Fruit fly (Drosophila melanogaster): ENCODE results near the gene lectin-29Ca.

lectin-29Ca gene

dm6 chr2L:8419382-8419940, 25.4 kb upstream of the lectin-29Ca start:
- no peak for TF ChIP-seq CTCF (optimal IDR thresholded peaks at IDR 0.05)
- no peak for TF ChIP-seq CG8478 (optimal IDR thresholded peaks at IDR 0.05)

dm6 chr2L:8418113-8418885, 24.2 kb upstream of the lectin-29Ca start:
- TF ChIP-seq CTCF (optimal IDR thresholded peaks at IDR 0.05) (no peak), CG8478 (optimal IDR thresholded peaks at IDR 0.05) (peak; percentile 23)

- TF ChIP-seq CG8478 (optimal IDR thresholded peaks at IDR 0.05): no peak
- no peak for TF ChIP-seq CTCF (optimal IDR thresholded peaks at IDR 0.05)
Measured at dm6 chr2L:8417562-8417961, 23.5 kb upstream of the lectin-29Ca start.

dm6 chr2L:8416350-8417046, 22.4 kb upstream of the lectin-29Ca start:
- no peak for TF ChIP-seq CTCF (optimal IDR thresholded peaks at IDR 0.05)
- no peak for TF ChIP-seq CG8478 (optimal IDR thresholded peaks at IDR 0.05)

dm6 chr2L:8414887-8415883, 21.1 kb upstream of the lectin-29Ca start, which contains the start of the genes CG13398 and Akap200:
Gene CG13398, minus strand, starts transcription at chr2L:8415256.
Gene Akap200, plus strand, starts transcription at chr2L:8415690.
- TF ChIP-seq CG8478 (optimal IDR thresholded peaks at IDR 0.05): no peak
- TF ChIP-seq CTCF (optimal IDR thresholded peaks at IDR 0.05): no peak

- TF ChIP-seq CG8478 (optimal IDR thresholded peaks at IDR 0.05) (no peak), CTCF (optimal IDR thresholded peaks at IDR 0.05) (no peak)
Measured at dm6 chr2L:8411530-8411929, 17.4 kb upstream of the lectin-29Ca start, which contains the start of gene Naglu. Gene Naglu, minus strand, starts transcription at chr2L:8411868.

- TF ChIP-seq CTCF (optimal IDR thresholded peaks at IDR 0.05): peak; percentile 8 to 46
- no peak for TF ChIP-seq CG8478 (optimal IDR thresholded peaks at IDR 0.05)
Measured at dm6 chr2L:8403286-8404270, 9.5 kb upstream of the lectin-29Ca start, which contains the start of gene emb. Gene emb, plus strand, starts transcription at chr2L:8403573.

- TF ChIP-seq CTCF (optimal IDR thresholded peaks at IDR 0.05) (no peak), CG8478 (optimal IDR thresholded peaks at IDR 0.05) (no peak)
Measured at dm6 chr2L:8402928-8403285, 8.8 kb upstream of the lectin-29Ca start, which contains the start of gene fy. Gene fy, minus strand, starts transcription at chr2L:8403280.

- no peak for TF ChIP-seq CTCF (optimal IDR thresholded peaks at IDR 0.05)
- no peak for TF ChIP-seq CG8478 (optimal IDR thresholded peaks at IDR 0.05)
Measured at dm6 chr2L:8399863-8400598, 6.0 kb upstream of the lectin-29Ca start, which contains the start of gene CG31898. Gene CG31898, plus strand, starts transcription at chr2L:8400421.

dm6 chr2L:8398721-8399120, 4.6 kb upstream of the lectin-29Ca start, which contains the start of gene CG13386:
Gene CG13386, plus strand, starts transcription at chr2L:8399021.
- TF ChIP-seq CG8478 (optimal IDR thresholded peaks at IDR 0.05) (no peak), CTCF (optimal IDR thresholded peaks at IDR 0.05) (no peak)

- TF ChIP-seq CG8478 (optimal IDR thresholded peaks at IDR 0.05) (no peak), CTCF (optimal IDR thresholded peaks at IDR 0.05) (no peak)
Measured at dm6 chr2L:8395996-8396699, 2.1 kb upstream of the lectin-29Ca start, which contains the start of the genes Peritrophin-15a and CG13385. Gene Peritrophin-15a, minus strand, starts transcription at chr2L:8396096. Gene CG13385, plus strand, starts transcription at chr2L:8396649.

- TF ChIP-seq CG8478 (optimal IDR thresholded peaks at IDR 0.05) (no peak), CTCF (optimal IDR thresholded peaks at IDR 0.05) (no peak)
Measured at dm6 chr2L:8394840-8395239, 760 bp upstream of the lectin-29Ca start, which contains the start of gene Peritrophin-15b. Gene Peritrophin-15b, minus strand, starts transcription at chr2L:8394940.

Data from S2 (cell line).